Worm (Caenorhabditis elegans): Measurements from ENCODE around the gene R13D11.4.
"Not testable (repeated sequence)": the region's sequence is repeated elsewhere in the genome, so short reads cannot be mapped to it uniquely, and the experiment has no call there.

- TF ChIP-seq ceh-82 (tag; optimal IDR thresholded peaks at IDR 0.05); ama-1 (optimal IDR thresholded peaks at IDR 0.05); elt-3 (tag; optimal IDR thresholded peaks at IDR 0.05); aly-2 (tag; optimal IDR thresholded peaks at IDR 0.05): not testable (repeated sequence)
Observed at ce11 chrV:843118-843517, 32.5 kb downstream of the R13D11.4 start, which contains the start of gene K09C6.8.
